Worm (Caenorhabditis elegans): ENCODE results near the gene itm-2.
A peak's percentile ranks its signal among the peaks of the same experiment; 100 is the strongest.

The itm-2 gene

ce11 chrX:5476357-5476756, 31.4 kb downstream of the itm-2 start:
- TF ChIP-seq sox-2 (GFP tag; IDR thresholded peaks at IDR 0.05) = no peak
- no peak for TF ChIP-seq sdc-2 (tag; optimal IDR thresholded peaks at IDR 0.05)
- no peak for TF ChIP-seq ztf-16 (tag; optimal IDR thresholded peaks at IDR 0.05)
- no peak for TF ChIP-seq ceh-6 (GFP tag; optimal IDR thresholded peaks at IDR 0.05)
- TF ChIP-seq ceh-34 (tag; optimal IDR thresholded peaks at IDR 0.05) = no peak
- TF ChIP-seq elt-2 (tag; optimal IDR thresholded peaks at IDR 0.05) = peak; percentile 47

ce11 chrX:5477597-5477996, 32.6 kb downstream of the itm-2 start:
- TF ChIP-seq ama-1 (optimal IDR thresholded peaks at IDR 0.05) (no peak), hlh-15 (tag; optimal IDR thresholded peaks at IDR 0.05) (no peak), ceh-9 (tag; optimal IDR thresholded peaks at IDR 0.05) (no peak), odd-2 (tag; optimal IDR thresholded peaks at IDR 0.05) (no peak), sox-4 (tag; optimal IDR thresholded peaks at IDR 0.05) (no peak), pha-4 (tag; optimal IDR thresholded peaks at IDR 0.05) (no peak), npax-4 (tag; optimal IDR thresholded peaks at IDR 0.05) (no peak), K09A11.1 (tag; optimal IDR thresholded peaks at IDR 0.05; ENCODE audit: insufficient read depth) (no peak), sdc-2 (tag; optimal IDR thresholded peaks at IDR 0.05) (no peak), pha-2 (tag; optimal IDR thresholded peaks at IDR 0.05) (no peak), C08G9.2 (tag; optimal IDR thresholded peaks at IDR 0.05) (no peak), ceh-31 (tag; optimal IDR thresholded peaks at IDR 0.05) (no peak), che-1 (tag; optimal IDR thresholded peaks at IDR 0.05) (no peak), lim-6 (tag; optimal IDR thresholded peaks at IDR 0.05) (no peak), ceh-24 (tag; optimal IDR thresholded peaks at IDR 0.05) (no peak), nhr-232 (tag; optimal IDR thresholded peaks at IDR 0.05) (no peak), tbx-2 (tag; optimal IDR thresholded peaks at IDR 0.05) (no peak), ceh-22 (tag; optimal IDR thresholded peaks at IDR 0.05) (no peak)

- TF ChIP-seq hlh-30 (tag; optimal IDR thresholded peaks at IDR 0.05; ENCODE audit: insufficient read depth) = no peak
- TF ChIP-seq npax-4 (tag; optimal IDR thresholded peaks at IDR 0.05) = no peak
- no peak for TF ChIP-seq ttx-3 (tag; optimal IDR thresholded peaks at IDR 0.05)
- no peak for TF ChIP-seq ceh-45 (GFP tag; IDR thresholded peaks at IDR 0.05)
- no peak for TF ChIP-seq C38D4.7 (GFP tag; optimal IDR thresholded peaks at IDR 0.05)
- no peak for TF ChIP-seq ceh-19 (GFP tag; optimal IDR thresholded peaks at IDR 0.05)
- no peak for TF ChIP-seq madf-2 (tag; optimal IDR thresholded peaks at IDR 0.05)
- TF ChIP-seq nhr-11 (tag; optimal IDR thresholded peaks at IDR 0.05) = no peak
- TF ChIP-seq pha-2 (tag; optimal IDR thresholded peaks at IDR 0.05) = no peak
- TF ChIP-seq tbx-7 (tag; optimal IDR thresholded peaks at IDR 0.05) = no peak
These were observed 33.9 kb downstream of the itm-2 start for ce11 chrX:5478875-5479274.

ce11 chrX:5479300-5479811, 34.4 kb downstream of the itm-2 start, which contains the start of gene dlg-1:
Gene dlg-1, plus strand, starts transcription at chrX:5479700.
- no peak for TF ChIP-seq rnt-1 (tag; optimal IDR thresholded peaks at IDR 0.05)
- no peak for TF ChIP-seq hlh-13 (GFP tag; optimal IDR thresholded peaks at IDR 0.05)
- no peak for TF ChIP-seq eyg-1 (tag; optimal IDR thresholded peaks at IDR 0.05)
- no peak for TF ChIP-seq unc-86 (tag; optimal IDR thresholded peaks at IDR 0.05)
- TF ChIP-seq ttx-3 (tag; optimal IDR thresholded peaks at IDR 0.05) = no peak
- no peak for TF ChIP-seq tbx-2 (tag; optimal IDR thresholded peaks at IDR 0.05)
- no peak for TF ChIP-seq ref-2 (tag; optimal IDR thresholded peaks at IDR 0.05)
- TF ChIP-seq hlh-6 (tag; optimal IDR thresholded peaks at IDR 0.05) = no peak
- TF ChIP-seq dmd-4 (tag; optimal IDR thresholded peaks at IDR 0.05; ENCODE audit: borderline replicate concordance) = no peak
- no peak for TF ChIP-seq ceh-19 (GFP tag; optimal IDR thresholded peaks at IDR 0.05)
- TF ChIP-seq ceh-6 (GFP tag; optimal IDR thresholded peaks at IDR 0.05) = no peak
